Fruit fly (Drosophila melanogaster) whole organism, embryonic: Measurements from ENCODE around the gene ldbr.

ENCODE experiments used
- Adf1 ChIP-seq: fragments of 200-800 bp; sonication (Bioruptor generic); IDR thresholded peaks from 2 replicates; pipeline ENCODE4 v1.3.6; 2022; ENCODE audit warnings: missing biosample characterization, missing genetic modification characterization
- CG10462 ChIP-seq: fragments of 200-800 bp; sonication (Bioruptor generic); optimal IDR thresholded peaks from 2 replicates; lab custom pipeline; 2016; ENCODE audit warnings: missing biosample characterization, missing genetic modification characterization
- CG12071 ChIP-seq: fragments of 200-800 bp; sonication (Bioruptor generic); optimal IDR thresholded peaks from 3 replicates; lab custom pipeline; 2018; ENCODE audit warnings: missing biosample characterization, mild to moderate bottlenecking, missing genetic modification characterization
- CG1233 ChIP-seq: fragments of 200-800 bp; sonication (Bioruptor generic); optimal IDR thresholded peaks from 4 replicates; lab custom pipeline; 2018; ENCODE audit warnings: missing biosample characterization, mild to moderate bottlenecking, missing genetic modification characterization
- CG12769 ChIP-seq: fragments of 200-800 bp; sonication (Bioruptor generic); optimal IDR thresholded peaks from 2 replicates; lab custom pipeline; 2019; ENCODE audit warnings: missing biosample characterization, mild to moderate bottlenecking, missing genetic modification characterization, moderate library complexity
- CG13287 ChIP-seq: fragments of 200-800 bp; sonication (Bioruptor generic); IDR thresholded peaks from 2 replicates; pipeline ENCODE4 v1.3.6; 2022; ENCODE audit warnings: missing biosample characterization, missing genetic modification characterization; ENCODE audit not compliant: partially characterized antibody
- CG14050 ChIP-seq: fragments of 200-800 bp; sonication (Bioruptor generic); IDR thresholded peaks from 3 replicates; pipeline ENCODE4 v1.3.6; 2022; ENCODE audit warnings: missing biosample characterization, missing genetic modification characterization
- CG15479 ChIP-seq: fragments of 200-800 bp; sonication (Bioruptor generic); optimal IDR thresholded peaks from 3 replicates; lab custom pipeline; 2019; ENCODE audit warnings: missing biosample characterization, mild to moderate bottlenecking, missing genetic modification characterization, moderate library complexity
- CG1603 ChIP-seq: fragments of 200-800 bp; sonication (Bioruptor generic); optimal IDR thresholded peaks from 2 replicates; lab custom pipeline; 2019; ENCODE audit warnings: missing biosample characterization, mild to moderate bottlenecking, missing genetic modification characterization, moderate library complexity
- CG16813 ChIP-seq: fragments of 200-800 bp; sonication (Bioruptor generic); IDR thresholded peaks from 3 replicates; pipeline ENCODE4 v1.3.6; 2022; ENCODE audit warnings: missing biosample characterization, missing genetic modification characterization; ENCODE audit not compliant: partially characterized antibody
- CG16815 ChIP-seq: fragments of 200-800 bp; sonication (Bioruptor generic); optimal IDR thresholded peaks from 3 replicates; lab custom pipeline; 2017; ENCODE audit warnings: missing biosample characterization, mild to moderate bottlenecking, missing genetic modification characterization
- CG17359 ChIP-seq: fragments of 200-800 bp; sonication (Bioruptor generic); optimal IDR thresholded peaks from 3 replicates; lab custom pipeline; 2018; ENCODE audit warnings: missing biosample characterization, mild to moderate bottlenecking, missing genetic modification characterization, moderate library complexity
- CG17568 ChIP-seq: fragments of 200-800 bp; sonication (Bioruptor generic); optimal IDR thresholded peaks from 2 replicates; lab custom pipeline; 2018; ENCODE audit warnings: missing biosample characterization, mild to moderate bottlenecking, missing genetic modification characterization, moderate library complexity
- CG2202 ChIP-seq: fragments of 200-800 bp; sonication (Bioruptor generic); optimal IDR thresholded peaks from 2 replicates; lab custom pipeline; 2018; ENCODE audit warnings: missing biosample characterization, mild to moderate bottlenecking, missing genetic modification characterization
- CG31388 ChIP-seq: fragments of 200-800 bp; sonication (Bioruptor generic); optimal IDR thresholded peaks from 2 replicates; lab custom pipeline; 2016; ENCODE audit warnings: missing biosample characterization, missing genetic modification characterization
- CG32532 ChIP-seq: fragments of 200-800 bp; sonication (Bioruptor generic); IDR thresholded peaks from 2 replicates; pipeline ENCODE4 v1.3.6; 2022; ENCODE audit warnings: missing biosample characterization, missing genetic modification characterization
- CG4424 ChIP-seq: fragments of 200-800 bp; sonication (Bioruptor generic); optimal IDR thresholded peaks from 3 replicates; lab custom pipeline; 2016; ENCODE audit warnings: missing biosample characterization, missing genetic modification characterization
- CG8089 ChIP-seq: fragments of 200-800 bp; sonication (Bioruptor generic); optimal IDR thresholded peaks from 3 replicates; lab custom pipeline; 2016; ENCODE audit warnings: missing biosample characterization, missing genetic modification characterization
- CHES-1-like ChIP-seq: fragments of 200-800 bp; sonication (Bioruptor generic); optimal IDR thresholded peaks from 2 replicates; lab custom pipeline; 2016; ENCODE audit warnings: missing biosample characterization, missing genetic modification characterization
- CoRest ChIP-seq: fragments of 200-800 bp; sonication (Bioruptor generic); optimal IDR thresholded peaks from 3 replicates; lab custom pipeline; 2018; ENCODE audit warnings: missing biosample characterization, mild to moderate bottlenecking, missing genetic modification characterization, moderate library complexity
- Drgx ChIP-seq: fragments of 200-800 bp; sonication (Bioruptor generic); IDR thresholded peaks from 2 replicates; pipeline ENCODE4 v1.3.6; 2022; ENCODE audit warnings: missing biosample characterization, missing genetic modification characterization
- HLH4C ChIP-seq: fragments of 200-800 bp; sonication (Bioruptor generic); IDR thresholded peaks from 3 replicates; pipeline ENCODE4 v1.3.6; 2022; ENCODE audit warnings: missing biosample characterization, missing genetic modification characterization; ENCODE audit not compliant: partially characterized antibody
- Hmr ChIP-seq: fragments of 200-800 bp; sonication (Bioruptor generic); optimal IDR thresholded peaks from 3 replicates; lab custom pipeline; 2017; ENCODE audit warnings: mild to moderate bottlenecking, missing biosample characterization, missing genetic modification reagents, missing genetic modification characterization
- MESR4 ChIP-seq: fragments of 200-800 bp; sonication (Bioruptor generic); optimal IDR thresholded peaks from 2 replicates; lab custom pipeline; 2018; ENCODE audit warnings: missing biosample characterization, mild to moderate bottlenecking, missing genetic modification characterization, moderate library complexity
- Myb ChIP-seq: fragments of 200-800 bp; sonication (Bioruptor generic); optimal IDR thresholded peaks from 2 replicates; lab custom pipeline; 2016; ENCODE audit warnings: missing biosample characterization, missing genetic modification characterization
- NC2β ChIP-seq: fragments of 200-800 bp; sonication (Bioruptor generic); optimal IDR thresholded peaks from 2 replicates; lab custom pipeline; 2016; ENCODE audit warnings: missing biosample characterization, missing genetic modification characterization
- NFAT ChIP-seq: fragments of 200-800 bp; sonication (Bioruptor generic); IDR thresholded peaks from 2 replicates; pipeline ENCODE4 v1.3.6; 2022; ENCODE audit warnings: missing biosample characterization, missing genetic modification characterization
- Rx ChIP-seq: fragments of 200-800 bp; sonication (Bioruptor generic); IDR thresholded peaks from 2 replicates; pipeline ENCODE4 v1.3.6; 2022; ENCODE audit warnings: missing biosample characterization, missing genetic modification characterization
- ato ChIP-seq: fragments of 200-800 bp; sonication (Bioruptor generic); IDR thresholded peaks from 2 replicates; pipeline ENCODE4 v1.3.6; 2022; ENCODE audit warnings: missing biosample characterization, missing genetic modification characterization; ENCODE audit not compliant: partially characterized antibody
- br ChIP-seq: fragments of >200 bp; optimal IDR thresholded peaks from 2 replicates; lab custom pipeline; 2017
- cg ChIP-seq: fragments of 200-800 bp; sonication (Bioruptor generic); optimal IDR thresholded peaks from 3 replicates; lab custom pipeline; 2019; ENCODE audit warnings: missing biosample characterization, mild to moderate bottlenecking, missing genetic modification characterization, moderate library complexity
- chinmo ChIP-seq: fragments of 200-800 bp; sonication (Bioruptor generic); IDR thresholded peaks from 4 replicates; pipeline ENCODE4 v1.3.6; 2022; ENCODE audit warnings: missing biosample characterization, missing genetic modification characterization; ENCODE audit not compliant: partially characterized antibody
- chn ChIP-seq: fragments of 200-800 bp; sonication (Bioruptor generic); optimal IDR thresholded peaks from 2 replicates; lab custom pipeline; 2016; ENCODE audit warnings: missing biosample characterization, missing genetic modification characterization
- ci ChIP-seq: fragments of 200-800 bp; sonication (Bioruptor generic); IDR thresholded peaks from 3 replicates; pipeline ENCODE4 v1.3.6; 2022; ENCODE audit warnings: missing biosample characterization, missing genetic modification characterization
- croc ChIP-seq: fragments of 200-800 bp; sonication (Bioruptor generic); conservative IDR thresholded peaks from 3 replicates; pipeline ENCODE4 v1.3.6; 2022; ENCODE audit warnings: missing biosample characterization, missing genetic modification characterization
- crol ChIP-seq: fragments of 200-800 bp; sonication (Bioruptor generic); IDR thresholded peaks from 2 replicates; pipeline ENCODE4 v1.3.6; 2022; ENCODE audit warnings: missing biosample characterization, missing genetic modification characterization
- dan ChIP-seq: fragments of 200-800 bp; sonication (Bioruptor generic); IDR thresholded peaks from 2 replicates; pipeline ENCODE4 v1.3.6; 2022; ENCODE audit warnings: missing biosample characterization, missing genetic modification characterization
- dm ChIP-seq: fragments of 200-800 bp; sonication (Bioruptor generic); optimal IDR thresholded peaks from 3 replicates; lab custom pipeline; 2016; ENCODE audit warnings: missing biosample characterization, missing genetic modification characterization
- dysf ChIP-seq: fragments of 200-800 bp; sonication (Bioruptor generic); IDR thresholded peaks from 3 replicates; pipeline ENCODE4 v1.3.6; 2022; ENCODE audit warnings: missing biosample characterization, missing genetic modification characterization
- grau ChIP-seq: fragments of 200-800 bp; optimal IDR thresholded peaks from 3 replicates; lab custom pipeline; 2019; ENCODE audit warnings: missing biosample characterization, mild to moderate bottlenecking, missing genetic modification characterization, moderate library complexity
- lbe ChIP-seq: fragments of 200-800 bp; sonication (Bioruptor generic); optimal IDR thresholded peaks from 2 replicates; lab custom pipeline; 2016; ENCODE audit warnings: missing biosample characterization, mild to moderate bottlenecking, missing genetic modification characterization
- pfk ChIP-seq: fragments of 200-800 bp; sonication (Bioruptor generic); optimal IDR thresholded peaks from 2 replicates; lab custom pipeline; 2018; ENCODE audit warnings: missing biosample characterization, mild to moderate bottlenecking, missing genetic modification characterization, moderate library complexity
- psq ChIP-seq: fragments of 200-800 bp; sonication (Bioruptor generic); optimal IDR thresholded peaks from 2 replicates; lab custom pipeline; 2017; ENCODE audit warnings: missing biosample characterization, missing genetic modification characterization
- row ChIP-seq: fragments of 200-800 bp; sonication (Bioruptor generic); IDR thresholded peaks from 3 replicates; pipeline ENCODE4 v1.3.6; 2022; ENCODE audit warnings: missing biosample characterization, missing genetic modification characterization
- salm ChIP-seq: fragments of 200-800 bp; sonication (Bioruptor generic); optimal IDR thresholded peaks from 2 replicates; lab custom pipeline; 2018; ENCODE audit warnings: missing biosample characterization, mild to moderate bottlenecking, missing genetic modification characterization
- schlank ChIP-seq: fragments of 200-800 bp; sonication (Bioruptor generic); optimal IDR thresholded peaks from 2 replicates; lab custom pipeline; 2018; ENCODE audit warnings: missing biosample characterization, mild to moderate bottlenecking, missing genetic modification characterization
- sens ChIP-seq: fragments of 200-800 bp; sonication (Bioruptor generic); peaks from one replicate; lab custom pipeline; 2016; ENCODE audit warnings: missing biosample characterization, missing genetic modification characterization
- sqz ChIP-seq: fragments of 200-800 bp; sonication (Bioruptor generic); optimal IDR thresholded peaks from 3 replicates; lab custom pipeline; 2018; ENCODE audit warnings: missing biosample characterization, mild to moderate bottlenecking, missing genetic modification characterization
- tap ChIP-seq: fragments of 200-800 bp; optimal IDR thresholded peaks from 3 replicates; lab custom pipeline; 2019; ENCODE audit warnings: missing biosample characterization, mild to moderate bottlenecking, missing genetic modification characterization, moderate library complexity
- tio ChIP-seq: fragments of 200-800 bp; sonication (Bioruptor generic); optimal IDR thresholded peaks from 2 replicates; lab custom pipeline; 2017; ENCODE audit warnings: missing biosample characterization, missing genetic modification characterization, inconsistent platforms
- toy ChIP-seq: fragments of 200-800 bp; sonication (Bioruptor generic); IDR thresholded peaks from 2 replicates; pipeline ENCODE4 v1.3.6; 2022; ENCODE audit warnings: missing biosample characterization, missing genetic modification characterization

Gene ldbr

DNA sequence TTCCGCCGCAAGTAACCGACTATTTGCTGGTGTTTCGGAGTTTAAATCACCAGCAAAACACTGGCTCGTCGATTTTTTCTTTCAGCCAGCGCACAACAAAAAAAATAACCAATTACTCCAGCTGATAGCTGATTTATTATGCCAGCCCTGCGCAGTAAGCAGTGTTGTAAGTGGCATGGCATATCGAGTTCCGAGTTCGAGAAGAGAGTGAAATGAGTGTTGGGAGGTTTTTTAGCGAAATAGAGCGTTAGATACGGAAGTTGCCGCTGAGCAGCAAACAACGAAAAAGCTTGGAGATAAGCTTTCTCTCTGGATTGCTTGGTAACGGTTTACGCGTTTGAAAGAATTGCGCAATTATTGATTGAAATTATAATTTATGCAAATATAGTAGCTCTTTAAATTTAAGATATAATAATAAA, 30.0 kb upstream of the ldbr start, which contains the start of gene CG7565 (continued):
- TF ChIP-seq CG12769 (peak; percentile 88), CG2202 (no peak), chinmo (GFP tag; lab: Robert Waterston, UW) (no peak), row (GFP tag; lab: Robert Waterston, UW) (peak; percentile 33; the same call in 1 of the 3 replicates), grau (tag; lab: Kevin White, UChicago) (peak; percentile 42), NC2β (GFP tag; lab: Kevin White, UChicago) (peak; percentile 41), CoRest (tag; lab: Kevin White, UChicago) (peak; percentile 18), dysf (GFP tag; lab: Robert Waterston, UW) (no peak), CG1233 (GFP tag; lab: Kevin White, UChicago) (peak; percentile 12), Adf1 (GFP tag; lab: Robert Waterston, UW) (peak; percentile 42; the same call in 1 of the 2 replicates), NFAT (GFP tag; lab: Robert Waterston, UW) (peak; percentile 26; the same call in 1 of the 2 replicates), cg (GFP tag; lab: Kevin White, UChicago) (no peak), salm (peak; percentile 24), dm (peak; percentile 18), CG17359 (tag; lab: Kevin White, UChicago) (peak; percentile 38), chn (GFP tag; lab: Kevin White, UChicago) (peak; percentile 16), ci (peak; percentile 49; the same call in 1 of the 3 replicates), toy (no peak), croc (GFP tag; lab: Robert Waterston, UW) (no peak), CG4424 (GFP tag; lab: Kevin White, UChicago) (peak; percentile 17), br (lab: Kevin White, UChicago) (no peak), CG8089 (GFP tag; lab: Kevin White, UChicago) (peak; percentile 17), CG12071 (GFP tag; lab: Kevin White, UChicago) (peak; percentile 56), CG10462 (GFP tag; lab: Kevin White, UChicago) (peak; percentile 43), CG13287 (GFP tag; lab: Robert Waterston, UW) (peak; percentile 69), CG17568 (peak; percentile 32), Myb (GFP tag; lab: Kevin White, UChicago) (peak; percentile 77), CG15479 (GFP tag; lab: Kevin White, UChicago) (no peak), lbe (peak; percentile 21), CG32532 (GFP tag; lab: Robert Waterston, UW) (peak; percentile 49), CG16815 (GFP tag; lab: Kevin White, UChicago) (no peak), ato (GFP tag; lab: Robert Waterston, UW) (no peak), MESR4 (GFP tag; lab: Kevin White, UChicago) (peak; percentile 76), CG14050 (GFP tag; lab: Robert Waterston, UW) (no peak), HLH4C (GFP tag; lab: Robert Waterston, UW) (no peak), Hmr (GFP tag; lab: Kevin White, UChicago) (peak; percentile 67), sens (GFP tag; lab: Kevin White, UChicago) (peak; percentile 69), CHES-1-like (peak; percentile 61), Drgx (GFP tag; lab: Robert Waterston, UW) (0 out of 2 replicates have a peak, but pooled peaks have one; percentile 12), crol (GFP tag; lab: Robert Waterston, UW) (no peak), tap (tag; lab: Kevin White, UChicago) (peak; percentile 3), CG16813 (GFP tag; lab: Robert Waterston, UW) (0 out of 3 replicates have a peak, but pooled peaks have one; percentile 13), sqz (GFP tag; lab: Kevin White, UChicago) (peak; percentile 77), CG31388 (GFP tag; lab: Kevin White, UChicago) (no peak), dan (GFP tag; lab: Robert Waterston, UW) (no peak), tio (no peak), CG1603 (tag; lab: Kevin White, UChicago) (peak; percentile 69), psq (GFP tag; lab: Kevin White, UChicago) (no peak), pfk (peak; percentile 39), Rx (no peak), schlank (tag; lab: Kevin White, UChicago) (peak; percentile 26)
